Fruit fly (Drosophila melanogaster): ENCODE results near the gene CG32448.

The CG32448 gene

DNA sequence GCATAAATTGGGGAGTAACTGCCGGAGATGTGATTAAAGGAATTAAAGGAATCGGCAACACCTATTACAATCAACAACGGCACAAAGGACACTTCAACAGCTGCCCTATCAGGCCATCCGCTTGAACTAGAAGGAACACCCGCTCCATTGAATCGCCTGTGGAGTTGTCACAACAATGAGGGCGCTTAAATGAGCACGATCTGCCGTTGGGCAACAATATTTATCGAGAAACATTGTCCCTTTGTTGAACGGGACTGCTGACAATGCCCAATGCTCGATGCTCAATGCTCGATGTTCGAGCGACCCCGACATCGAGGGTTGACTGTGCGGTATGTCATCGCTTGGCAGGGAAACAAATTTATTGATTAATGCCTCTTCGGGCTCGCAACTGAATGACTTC, 40.4 kb downstream of the CG32448 start:
- TF ChIP-seq h (optimal IDR thresholded peaks at IDR 0.05) (no peak), Sin3A (optimal IDR thresholded peaks at IDR 0.05) (no peak), ttk (optimal IDR thresholded peaks at IDR 0.05) (no peak), Myc (optimal IDR thresholded peaks at IDR 0.05) (no peak), psq (optimal IDR thresholded peaks at IDR 0.05) (no peak), insv (optimal IDR thresholded peaks at IDR 0.05) (no peak)
